Worm (Caenorhabditis elegans) whole organism, young adult: ENCODE measurements around the gene nspe-6.

ENCODE experiments used
- F10E7.11 ChIP-seq: sonication (generic microtip); optimal IDR thresholded peaks from 2 replicates; lab custom pipeline; 2017; ENCODE audit warnings: mild to moderate bottlenecking, missing genetic modification characterization, moderate library complexity, missing compliant biosample characterization
- F39B2.1 ChIP-seq: fragments of 200-800 bp; sonication (Bioruptor generic); IDR thresholded peaks from 2 replicates; pipeline ENCODE4 v1.3.6; 2022; ENCODE audit warnings: missing genetic modification reagents, missing genetic modification characterization, missing compliant biosample characterization
- K12H6.12 ChIP-seq: fragments of 200-800 bp; sonication (Bioruptor generic); optimal IDR thresholded peaks from 2 replicates; lab custom pipeline; 2018; ENCODE audit warnings: mild to moderate bottlenecking, missing genetic modification characterization, missing compliant biosample characterization
- akir-1 ChIP-seq: fragments of 200-800 bp; sonication (Bioruptor generic); optimal IDR thresholded peaks from 2 replicates; lab custom pipeline; 2018; ENCODE audit warnings: mild to moderate bottlenecking, missing genetic modification characterization, moderate library complexity, missing compliant biosample characterization
- attf-3 ChIP-seq: fragments of 200-800 bp; sonication (Bioruptor generic); conservative IDR thresholded peaks from 2 replicates; pipeline ENCODE4 v1.3.6; 2022; ENCODE audit warnings: missing genetic modification reagents, missing genetic modification characterization, missing compliant biosample characterization
- hlh-12 ChIP-seq: sonication (generic microtip); optimal IDR thresholded peaks from 2 replicates; lab custom pipeline; 2016; ENCODE audit warnings: missing genetic modification characterization, missing compliant biosample characterization
- hsf-1 ChIP-seq: fragments of 200-800 bp; sonication (Bioruptor generic); IDR thresholded peaks from 2 replicates; pipeline ENCODE4 v1.3.6; 2022; ENCODE audit warnings: missing genetic modification reagents, missing genetic modification characterization, missing compliant biosample characterization
- lsl-1 ChIP-seq: fragments of 200-800 bp; sonication (Bioruptor generic); optimal IDR thresholded peaks from 2 replicates; lab custom pipeline; 2018; ENCODE audit warnings: mild to moderate bottlenecking, missing genetic modification characterization, moderate library complexity, missing compliant biosample characterization
- nhr-120 ChIP-seq: fragments of 200-800 bp; sonication (Bioruptor generic); IDR thresholded peaks from 2 replicates; pipeline ENCODE4 v1.3.6; 2022; ENCODE audit warnings: missing genetic modification characterization, missing compliant biosample characterization
- pha-4 ChIP-seq: fragments of 150-350 bp; sonication (generic microtip); optimal IDR thresholded peaks from 2 replicates; lab custom pipeline; 2014; ENCODE audit warnings: missing biosample characterization, missing genetic modification reagents, missing genetic modification characterization
- unc-62 ChIP-seq: fragments of 150-350 bp; optimal IDR thresholded peaks from 2 replicates; lab custom pipeline; 2014; ENCODE audit warnings: missing biosample characterization, missing genetic modification reagents, missing genetic modification characterization
- ztf-18 ChIP-seq: sonication (generic microtip); optimal IDR thresholded peaks from 2 replicates; lab custom pipeline; 2016; ENCODE audit warnings: missing genotype, mild to moderate bottlenecking, missing genetic modification characterization, missing compliant biosample characterization

DNA sequence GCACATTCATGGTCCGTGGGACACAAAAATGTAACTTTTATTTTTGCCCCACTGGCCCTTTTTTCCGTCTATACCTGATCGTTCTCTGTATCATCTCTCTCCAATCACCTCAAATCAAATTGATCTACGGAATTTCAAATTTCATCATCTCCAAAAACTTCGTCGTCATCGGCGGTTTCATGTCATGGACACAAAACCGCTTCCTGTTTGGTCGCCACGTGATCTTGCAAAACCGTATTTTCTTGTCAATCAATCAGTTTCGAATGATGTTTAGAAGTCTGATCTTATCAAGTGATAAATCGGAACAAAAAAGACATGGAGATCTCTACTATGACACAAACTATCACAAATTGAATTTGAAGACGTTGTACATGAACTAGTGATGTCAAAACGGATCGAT is 9.7 kb upstream of the nspe-6 start:
- TF ChIP-seq lsl-1 (GFP tag; lab: Kevin White, UChicago) = no peak
- TF ChIP-seq nhr-120 (GFP tag; lab: Robert Waterston, UW) = no peak
- TF ChIP-seq attf-3 (GFP tag; lab: Robert Waterston, UW) = no peak
- no peak for TF ChIP-seq hlh-12 (tag; lab: Kevin White, UChicago)
- no peak for TF ChIP-seq K12H6.12 (tag; lab: Kevin White, UChicago)
- TF ChIP-seq F39B2.1 (GFP tag; lab: Robert Waterston, UW) = no peak
- TF ChIP-seq unc-62 (GFP tag; lab: Kevin White, UChicago) = no peak
- no peak for TF ChIP-seq hsf-1 (GFP tag; lab: Robert Waterston, UW)
- TF ChIP-seq ztf-18 (tag; lab: Kevin White, UChicago) = no peak
- no peak for TF ChIP-seq F10E7.11 (tag; lab: Kevin White, UChicago)
- TF ChIP-seq pha-4 (tag; lab: Kevin White, UChicago) = no peak
- TF ChIP-seq akir-1 (GFP tag; lab: Kevin White, UChicago) = no peak
